Worm (Caenorhabditis elegans) whole organism, mixed stage, embryonic: ENCODE results near the gene ndx-6.

ENCODE experiments used
- M03D4.4 ChIP-seq: sonication (generic microtip); optimal IDR thresholded peaks from 2 replicates; lab custom pipeline; 2017; ENCODE audit warnings: mild to moderate bottlenecking, missing genetic modification characterization, missing compliant biosample characterization
- bed-3 ChIP-seq: fragments of 200-800 bp; sonication (Bioruptor generic); optimal IDR thresholded peaks from 3 replicates; lab custom pipeline; 2018; ENCODE audit warnings: mild to moderate bottlenecking, missing genetic modification characterization, moderate library complexity, missing compliant biosample characterization
- ceh-39 ChIP-seq: fragments of 150-350 bp; optimal IDR thresholded peaks from 2 replicates; lab custom pipeline; 2014; ENCODE audit warnings: missing biosample characterization, missing genetic modification characterization
- ceh-83 ChIP-seq: fragments of 200-800 bp; sonication (Bioruptor generic); optimal IDR thresholded peaks from 2 replicates; lab custom pipeline; 2018; ENCODE audit warnings: mild to moderate bottlenecking, missing genetic modification characterization, missing compliant biosample characterization
- ces-1 ChIP-seq: fragments of 150-350 bp; optimal IDR thresholded peaks from 2 replicates; lab custom pipeline; 2014; ENCODE audit warnings: missing biosample characterization, missing genetic modification reagents, missing genetic modification characterization
- cnd-1 ChIP-seq: fragments of 200-800 bp; sonication (Bioruptor generic); optimal IDR thresholded peaks from 2 replicates; lab custom pipeline; 2018; ENCODE audit warnings: mild to moderate bottlenecking, missing genetic modification characterization, missing compliant biosample characterization
- drap-1 ChIP-seq: fragments of 200-800 bp; sonication (Bioruptor generic); optimal IDR thresholded peaks from 3 replicates; lab custom pipeline; 2018; ENCODE audit warnings: mild to moderate bottlenecking, missing genetic modification characterization, missing compliant biosample characterization
- elt-3 ChIP-seq: fragments of 150-350 bp; optimal IDR thresholded peaks from 2 replicates; lab custom pipeline; 2014; ENCODE audit warnings: missing biosample characterization, missing genetic modification characterization
- flh-1 ChIP-seq: fragments of 200-800 bp; sonication (Bioruptor generic); optimal IDR thresholded peaks from 2 replicates; lab custom pipeline; 2018; ENCODE audit warnings: mild to moderate bottlenecking, missing genetic modification characterization, moderate library complexity, missing compliant biosample characterization
- ham-2 ChIP-seq: fragments of 200-800 bp; sonication (Bioruptor generic); optimal IDR thresholded peaks from 2 replicates; lab custom pipeline; 2018; ENCODE audit warnings: mild to moderate bottlenecking, missing genetic modification characterization, missing compliant biosample characterization
- lin-13 ChIP-seq: fragments of 150-350 bp; optimal IDR thresholded peaks from 2 replicates; lab custom pipeline; 2014; ENCODE audit warnings: missing biosample characterization, missing genetic modification characterization
- lin-32 ChIP-seq: fragments of 200-800 bp; sonication (Bioruptor generic); optimal IDR thresholded peaks from 2 replicates; lab custom pipeline; 2018; ENCODE audit warnings: mild to moderate bottlenecking, missing genetic modification characterization, missing compliant biosample characterization
- lsy-2 ChIP-seq: fragments of 150-350 bp; optimal IDR thresholded peaks from 2 replicates; lab custom pipeline; 2014; ENCODE audit warnings: missing biosample characterization, missing genetic modification characterization
- mab-5 ChIP-seq: fragments of 150-350 bp; optimal IDR thresholded peaks from 2 replicates; lab custom pipeline; 2014; ENCODE audit warnings: missing biosample characterization, missing genetic modification characterization
- mep-1 ChIP-seq: fragments of 150-350 bp; optimal IDR thresholded peaks from 2 replicates; lab custom pipeline; 2017; ENCODE audit warnings: missing biosample characterization, missing genetic modification reagents, missing genetic modification characterization, inconsistent platforms
- mls-2 ChIP-seq: sonication (generic microtip); optimal IDR thresholded peaks from 2 replicates; lab custom pipeline; 2016; ENCODE audit warnings: mild to moderate bottlenecking, missing genetic modification characterization, moderate library complexity, missing compliant biosample characterization
- nhr-12 ChIP-seq: fragments of 150-350 bp; optimal IDR thresholded peaks from 2 replicates; lab custom pipeline; 2014; ENCODE audit warnings: missing biosample characterization, missing genetic modification characterization
- nhr-2 ChIP-seq: fragments of 150-350 bp; optimal IDR thresholded peaks from 2 replicates; lab custom pipeline; 2014; ENCODE audit warnings: missing biosample characterization, missing genetic modification characterization
- nhr-237 ChIP-seq: fragments of 150-350 bp; optimal IDR thresholded peaks from 2 replicates; lab custom pipeline; 2014; ENCODE audit warnings: missing biosample characterization, missing genetic modification characterization
- nhr-76 ChIP-seq: sonication (generic microtip); optimal IDR thresholded peaks from 2 replicates; lab custom pipeline; 2017; ENCODE audit warnings: missing biosample characterization, missing genetic modification characterization
- snpc-4 ChIP-seq: fragments of 150-350 bp; optimal IDR thresholded peaks from 2 replicates; lab custom pipeline; 2014; ENCODE audit warnings: missing biosample characterization, missing genetic modification characterization
- sptf-1 ChIP-seq: sonication (generic microtip); optimal IDR thresholded peaks from 2 replicates; lab custom pipeline; 2017; ENCODE audit warnings: mild to moderate bottlenecking, missing genetic modification characterization, moderate library complexity, missing compliant biosample characterization
- tbx-8 ChIP-seq: fragments of 200-800 bp; sonication (Bioruptor generic); optimal IDR thresholded peaks from 2 replicates; lab custom pipeline; 2018; ENCODE audit warnings: mild to moderate bottlenecking, missing genetic modification characterization, moderate library complexity, missing compliant biosample characterization
- unc-120 ChIP-seq: sonication (generic microtip); optimal IDR thresholded peaks from 2 replicates; lab custom pipeline; 2017; ENCODE audit warnings: missing genetic modification characterization, missing compliant biosample characterization; ENCODE audit not compliant: poor library complexity, severe bottlenecking
- unc-39 ChIP-seq: fragments of 150-350 bp; optimal IDR thresholded peaks from 2 replicates; lab custom pipeline; 2014; ENCODE audit warnings: missing biosample characterization, missing genetic modification characterization
- zip-8 ChIP-seq: fragments of 150-350 bp; optimal IDR thresholded peaks from 2 replicates; lab custom pipeline; 2014; ENCODE audit warnings: missing biosample characterization, missing genetic modification characterization
- ztf-11 ChIP-seq: fragments of 150-350 bp; optimal IDR thresholded peaks from 2 replicates; lab custom pipeline; 2014; ENCODE audit warnings: missing biosample characterization, missing genetic modification characterization

Gene ndx-6

DNA sequence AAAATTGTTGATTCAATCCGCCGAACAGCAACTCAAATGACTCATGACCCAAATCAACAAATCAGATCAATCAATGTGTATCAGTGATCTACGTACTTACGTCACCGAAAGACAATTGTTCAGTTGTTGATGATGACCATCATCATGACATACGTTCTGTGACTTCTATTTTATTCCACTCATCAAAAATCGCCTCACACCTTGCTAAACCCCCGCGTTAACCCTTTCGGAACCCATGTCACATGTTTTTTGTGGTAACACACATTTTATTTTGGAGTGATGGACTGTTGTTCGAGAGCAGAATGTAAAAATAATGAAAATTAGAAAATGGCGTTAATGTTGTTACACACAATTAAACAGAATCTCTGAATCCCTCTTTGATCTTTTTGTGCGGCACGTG, 47.3 kb downstream of the ndx-6 start:
- TF ChIP-seq mep-1 (tag; lab: Kevin White, UChicago), result no peak
- no peak for TF ChIP-seq sptf-1 (tag; lab: Kevin White, UChicago)
- TF ChIP-seq nhr-76 (tag; lab: Kevin White, UChicago), result no peak
- TF ChIP-seq ceh-39 (tag; lab: Kevin White, UChicago), result no peak
- TF ChIP-seq bed-3 (GFP tag; lab: Kevin White, UChicago), result no peak
- no peak for TF ChIP-seq ces-1
- TF ChIP-seq nhr-2, result no peak
- no peak for TF ChIP-seq mab-5
- TF ChIP-seq lsy-2 (tag; lab: Kevin White, UChicago), result no peak
- no peak for TF ChIP-seq ztf-11 (tag; lab: Kevin White, UChicago)
- no peak for TF ChIP-seq ham-2 (GFP tag; lab: Kevin White, UChicago)
- no peak for TF ChIP-seq mls-2

DNA sequence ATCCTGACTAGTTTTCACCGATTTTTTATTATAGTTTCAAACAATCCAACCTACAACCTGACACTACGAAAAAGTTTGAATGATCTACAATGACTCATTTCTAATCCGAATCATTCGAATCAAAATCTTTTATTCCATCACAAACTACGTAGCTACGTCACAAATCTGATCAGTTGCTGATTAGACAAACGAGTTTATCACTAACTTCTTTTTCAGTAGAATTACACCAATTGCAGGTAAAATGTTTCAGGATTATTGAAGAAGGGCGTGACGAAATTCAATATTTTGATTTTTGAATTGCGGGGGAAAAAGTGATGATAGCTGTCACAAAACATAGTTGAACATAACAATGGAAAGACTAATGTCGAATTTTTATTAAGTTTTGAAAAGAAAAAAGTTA, 48.1 kb downstream of the ndx-6 start:
- TF ChIP-seq nhr-237 (tag; lab: Kevin White, UChicago) (no peak), snpc-4 (tag; lab: Kevin White, UChicago) (no peak), zip-8 (tag; lab: Kevin White, UChicago) (no peak), flh-1 (GFP tag; lab: Kevin White, UChicago) (no peak), sptf-1 (tag; lab: Kevin White, UChicago) (no peak), drap-1 (no peak), tbx-8 (GFP tag; lab: Kevin White, UChicago) (no peak), mab-5 (no peak), nhr-12 (tag; lab: Kevin White, UChicago) (no peak), mls-2 (no peak), ceh-39 (tag; lab: Kevin White, UChicago) (no peak)

DNA sequence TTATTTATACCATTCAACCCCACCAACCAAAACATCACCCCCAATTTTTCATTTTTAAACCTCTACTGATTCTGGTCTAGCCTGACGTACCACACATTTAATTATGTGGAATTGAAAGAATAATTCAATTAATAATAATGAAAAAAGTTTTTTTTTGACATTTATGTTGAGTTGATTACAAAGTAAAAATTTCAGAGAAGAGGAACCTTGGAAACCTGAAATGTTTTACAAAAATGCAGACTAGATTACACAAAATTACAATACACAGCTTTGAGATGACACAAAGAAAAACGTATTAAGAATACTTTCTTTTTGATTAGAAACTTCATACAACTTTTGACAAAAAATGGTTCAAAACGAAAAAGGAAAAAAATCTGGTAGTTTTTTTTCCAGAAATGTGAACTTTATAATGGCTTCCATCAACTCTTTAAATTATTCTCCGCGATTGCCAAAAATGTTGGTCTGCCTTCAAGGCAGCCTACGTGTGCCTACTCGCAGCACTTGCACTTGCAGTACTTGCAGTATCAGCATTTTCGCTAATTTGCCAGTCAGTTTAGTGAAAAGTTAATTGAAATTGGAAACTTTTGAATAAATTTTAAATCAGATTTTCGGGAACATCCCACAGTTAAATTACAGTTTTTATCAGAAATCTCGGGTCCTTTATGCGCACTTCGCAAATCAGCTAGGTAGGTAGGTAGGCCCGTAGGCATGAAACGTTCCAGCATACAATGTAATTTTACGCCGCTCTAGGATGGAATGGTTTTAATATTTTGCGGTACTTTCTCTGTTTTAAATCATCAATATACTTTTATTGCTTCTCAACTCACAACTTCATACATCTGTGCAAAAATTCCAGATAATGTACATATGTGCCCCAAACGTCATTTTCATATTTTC, 48.8 kb downstream of the ndx-6 start:
- TF ChIP-seq bed-3 (GFP tag; lab: Kevin White, UChicago) (no peak), ces-1 (peak; percentile 42), ceh-39 (tag; lab: Kevin White, UChicago) (no peak)
- TF ChIP-seq, all 35 proteins: peak for 1

DNA sequence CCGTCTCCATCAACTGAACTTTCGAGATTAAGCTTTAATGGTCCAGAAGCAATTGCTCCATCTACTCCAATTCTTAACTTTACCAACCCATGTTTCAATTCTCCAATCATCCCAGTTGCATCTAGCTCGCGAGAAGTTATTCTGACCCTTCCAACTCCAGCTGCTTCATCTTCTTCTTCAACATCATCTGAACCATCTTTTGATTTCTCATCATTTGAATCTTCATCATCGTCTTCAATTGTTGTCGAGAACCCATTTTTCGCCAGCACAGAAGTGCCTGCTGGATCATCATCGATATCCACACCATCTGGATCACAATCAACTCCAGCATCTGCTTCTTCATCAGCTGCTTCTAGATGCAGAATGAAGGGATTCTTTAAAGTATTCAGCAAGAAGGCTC, 50.1 kb downstream of the ndx-6 start:
- TF ChIP-seq mep-1 (tag; lab: Kevin White, UChicago), result no peak
- TF ChIP-seq elt-3 (tag; lab: Kevin White, UChicago), result no peak
- TF ChIP-seq ceh-39 (tag; lab: Kevin White, UChicago), result no peak
- no peak for TF ChIP-seq unc-120 (tag; lab: Kevin White, UChicago)
- no peak for TF ChIP-seq cnd-1 (tag; lab: Kevin White, UChicago)
- TF ChIP-seq lin-32 (GFP tag; lab: Kevin White, UChicago), result no peak
- TF ChIP-seq M03D4.4 (tag; lab: Kevin White, UChicago), result no peak
- TF ChIP-seq lsy-2 (tag; lab: Kevin White, UChicago), result no peak
- TF ChIP-seq nhr-2, result no peak
- no peak for TF ChIP-seq nhr-237 (tag; lab: Kevin White, UChicago)
- TF ChIP-seq flh-1 (GFP tag; lab: Kevin White, UChicago), result no peak
- no peak for TF ChIP-seq ham-2 (GFP tag; lab: Kevin White, UChicago)
- TF ChIP-seq ces-1, result no peak
- TF ChIP-seq ztf-11 (tag; lab: Kevin White, UChicago), result no peak
- no peak for TF ChIP-seq ceh-83
- TF ChIP-seq unc-39 (tag; lab: Kevin White, UChicago), result no peak
- TF ChIP-seq lin-13, result no peak
- TF ChIP-seq zip-8 (tag; lab: Kevin White, UChicago), result no peak
